Worm (Caenorhabditis elegans): ENCODE data around the gene algn-9.

Gene algn-9

ce11 chrII:10550173-10550572 is 34.0 kb upstream of the algn-9 start:
- peak in 1 of 2 experiments; percentile 84 for TF ChIP-seq unc-62 (GFP tag; optimal IDR thresholded peaks at IDR 0.05 in 1 of 2)
- TF ChIP-seq unc-62 (tag; optimal IDR thresholded peaks at IDR 0.05) = no peak
- peak; percentile 98 for TF ChIP-seq aha-1 (tag)
- peak; percentile 73 for TF ChIP-seq ama-1 (optimal IDR thresholded peaks at IDR 0.05)
- TF ChIP-seq mdt-29 (GFP tag; IDR thresholded peaks at IDR 0.05) = 0 out of 2 replicates have a peak, but pooled peaks have one; percentile 36
- TF ChIP-seq ctbp-1 (GFP tag; IDR thresholded peaks at IDR 0.05) = no peak
- TF ChIP-seq daf-16 (GFP tag; optimal IDR thresholded peaks at IDR 0.05) = no peak
- peak; percentile 16 for TF ChIP-seq daf-16 (tag; optimal IDR thresholded peaks at IDR 0.05)
- peak; percentile 37; the same call in 1 of the 2 replicates for TF ChIP-seq set-16 (GFP tag; IDR thresholded peaks at IDR 0.05)
- no peak for TF ChIP-seq gei-8 (GFP tag; optimal IDR thresholded peaks at IDR 0.05)
- peak in 1 of 2 experiments; percentile 27 for TF ChIP-seq lsy-2 (tag; optimal IDR thresholded peaks at IDR 0.05)
- no peak for TF ChIP-seq mes-2 (tag; optimal IDR thresholded peaks at IDR 0.05; ENCODE audit: poor library complexity, severe bottlenecking)
- no peak for TF ChIP-seq Y75B8A.6 (GFP tag; IDR thresholded peaks at IDR 0.05)
- 0 out of 2 replicates have a peak, but pooled peaks have one; percentile 7 for TF ChIP-seq snpc-1.2 (GFP tag; IDR thresholded peaks at IDR 0.05)
- no peak for TF ChIP-seq dmd-9 (GFP tag; IDR thresholded peaks at IDR 0.05)

ce11 chrII:10550872-10551647 is 33.1 kb upstream of the algn-9 start:
- TF ChIP-seq ceh-20 (GFP tag; IDR thresholded peaks at IDR 0.05) = no peak
- TF ChIP-seq hlh-30 (tag; optimal IDR thresholded peaks at IDR 0.05; ENCODE audit: insufficient read depth) = peak; percentile 14
- TF ChIP-seq lin-39 (tag; optimal IDR thresholded peaks at IDR 0.05) = no peak
- no peak for TF ChIP-seq tag-97 (GFP tag; IDR thresholded peaks at IDR 0.05)
- no peak for TF ChIP-seq mxl-2 (GFP tag; conservative IDR thresholded peaks at IDR 0.05)
- TF ChIP-seq jun-1 (tag; optimal IDR thresholded peaks at IDR 0.05) = no peak
- no peak for TF ChIP-seq nhr-76 (tag; optimal IDR thresholded peaks at IDR 0.05)
- TF ChIP-seq dve-1 (tag; optimal IDR thresholded peaks at IDR 0.05; ENCODE audit: insufficient read depth) = no peak
- no peak for TF ChIP-seq F26F4.8 (GFP tag; conservative IDR thresholded peaks at IDR 0.05)
- no peak; the same call in 1 of the 2 replicates for TF ChIP-seq lin-38 (GFP tag; IDR thresholded peaks at IDR 0.05)
- TF ChIP-seq lin-13 (GFP tag; optimal IDR thresholded peaks at IDR 0.05) = no peak
- TF ChIP-seq dmd-9 (GFP tag; IDR thresholded peaks at IDR 0.05) = no peak
- no peak for TF ChIP-seq R02D3.7 (tag; optimal IDR thresholded peaks at IDR 0.05)
- TF ChIP-seq ceh-62 (tag; optimal IDR thresholded peaks at IDR 0.05) = no peak
- TF ChIP-seq fos-1 (tag; optimal IDR thresholded peaks at IDR 0.05) = no peak
- no peak for TF ChIP-seq Y5F2A.4 (GFP tag; optimal IDR thresholded peaks at IDR 0.05)
- TF ChIP-seq dpl-1 (GFP tag; optimal IDR thresholded peaks at IDR 0.05) = no peak
- no peak for TF ChIP-seq unc-130 (GFP tag; optimal IDR thresholded peaks at IDR 0.05)
- TF ChIP-seq pqm-1 (tag; optimal IDR thresholded peaks at IDR 0.05) = no peak
- TF ChIP-seq set-16 (GFP tag; IDR thresholded peaks at IDR 0.05) = no peak
- TF ChIP-seq D1046.2 (GFP tag; IDR thresholded peaks at IDR 0.05) = no peak
- no peak for TF ChIP-seq zip-2 (tag; optimal IDR thresholded peaks at IDR 0.05)
- no peak for TF ChIP-seq ZK546.5 (tag; optimal IDR thresholded peaks at IDR 0.05)
- no peak for TF ChIP-seq php-3 (GFP tag; IDR thresholded peaks at IDR 0.05)
- no peak for TF ChIP-seq nhr-6 (tag; optimal IDR thresholded peaks at IDR 0.05)
- TF ChIP-seq egl-27 (tag; optimal IDR thresholded peaks at IDR 0.05) = no peak
- no peak for TF ChIP-seq daf-12 (tag; optimal IDR thresholded peaks at IDR 0.05)
- TF ChIP-seq lsy-2 (tag; optimal IDR thresholded peaks at IDR 0.05) = no peak
- no peak for TF ChIP-seq nhr-28 (tag; optimal IDR thresholded peaks at IDR 0.05)
- peak; percentile 79 for TF ChIP-seq ama-1 (optimal IDR thresholded peaks at IDR 0.05)
- 0 out of 4 replicates have a peak, but pooled peaks of 1 of the 2 experiments have one; percentile 7 for TF ChIP-seq madf-5 (GFP tag; IDR thresholded peaks at IDR 0.05)
- TF ChIP-seq zag-1 (tag; optimal IDR thresholded peaks at IDR 0.05) = no peak
- no peak for TF ChIP-seq daf-8 (GFP tag; IDR thresholded peaks at IDR 0.05)
- TF ChIP-seq ctbp-1 (GFP tag; IDR thresholded peaks at IDR 0.05) = no peak
- TF ChIP-seq lin-29 (GFP tag; IDR thresholded peaks at IDR 0.05) = no peak; the same call in 1 of the 2 replicates
- TF ChIP-seq unc-62 (GFP tag; optimal IDR thresholded peaks at IDR 0.05 in 1 of 2) = peak in 1 of 2 experiments; percentile 91
- TF ChIP-seq unc-62 (tag; optimal IDR thresholded peaks at IDR 0.05) = no peak
- peak; percentile 92 for TF ChIP-seq aha-1 (tag)
- TF ChIP-seq nhr-42 (GFP tag; IDR thresholded peaks at IDR 0.05) = no peak
- no peak for TF ChIP-seq aly-2 (tag; optimal IDR thresholded peaks at IDR 0.05)
- TF ChIP-seq nhr-11 (tag; optimal IDR thresholded peaks at IDR 0.05) = peak; percentile 25
- no peak for TF ChIP-seq tra-1 (GFP tag; IDR thresholded peaks at IDR 0.05)

Data from whole organism, L4 larva.